Worm (Caenorhabditis elegans): ENCODE data around the gene lgc-6.

DNA sequence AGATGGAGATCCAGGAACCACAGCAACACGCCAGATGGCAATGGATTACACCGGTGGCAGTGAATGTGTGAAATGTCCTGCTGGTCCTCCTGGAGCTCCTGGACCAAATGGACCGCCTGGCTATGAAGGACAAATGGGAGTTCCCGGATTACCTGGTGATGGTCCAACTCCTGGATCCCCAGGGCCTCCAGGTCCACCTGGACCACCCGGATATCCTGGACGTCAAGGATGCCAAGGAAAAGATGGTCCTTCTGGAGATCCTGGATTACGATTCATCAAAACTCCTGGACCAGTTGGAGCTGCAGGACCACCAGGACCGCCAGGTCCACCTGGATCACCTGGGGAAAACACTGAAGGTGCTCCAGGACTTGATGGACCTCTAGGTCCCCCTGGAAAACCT lies 17.6 kb downstream of the lgc-6 start:
- TF ChIP-seq him-1 (tag; optimal IDR thresholded peaks at IDR 0.05) (no peak), dao-5 (tag; optimal IDR thresholded peaks at IDR 0.05) (no peak)

Data from whole organism, L4/young adult.